Worm (Caenorhabditis elegans) whole organism, L4 larva: ENCODE measurements around the gene F44F4.15.
A peak's percentile ranks its signal among the peaks of the same experiment; 100 is the strongest.
"Not testable (repeated sequence)": the region's sequence is repeated elsewhere in the genome, so short reads cannot be mapped to it uniquely, and the experiment has no call there.

ENCODE experiments used
- D1046.2 ChIP-seq: fragments of 200-800 bp; sonication (Bioruptor generic); IDR thresholded peaks from 2 replicates; pipeline ENCODE4 v1.3.6; 2022; ENCODE audit warnings: missing genetic modification characterization, missing compliant biosample characterization
- F10B5.3 ChIP-seq: sonication (generic microtip); optimal IDR thresholded peaks from 2 replicates; lab custom pipeline; 2016; ENCODE audit warnings: mild to moderate bottlenecking, missing genetic modification characterization, missing compliant biosample characterization
- F37D6.2 ChIP-seq: sonication (generic microtip); optimal IDR thresholded peaks from 2 replicates; lab custom pipeline; 2016; ENCODE audit warnings: mild to moderate bottlenecking, missing genetic modification characterization, missing compliant biosample characterization
- R02D3.7 ChIP-seq: fragments of 150-350 bp; sonication (generic microtip); optimal IDR thresholded peaks from 3 replicates; lab custom pipeline; 2014; ENCODE audit warnings: missing biosample characterization, missing genetic modification characterization
- T20F7.1 ChIP-seq: fragments of 200-800 bp; sonication (Bioruptor generic); optimal IDR thresholded peaks from 2 replicates; lab custom pipeline; 2018; ENCODE audit warnings: mild to moderate bottlenecking, missing genetic modification characterization, missing compliant biosample characterization
- Y75B8A.6 ChIP-seq: fragments of 200-800 bp; sonication (Bioruptor generic); IDR thresholded peaks from 2 replicates; pipeline ENCODE4 v1.3.6; 2022; ENCODE audit warnings: missing genetic modification reagents, missing genetic modification characterization, missing compliant biosample characterization
- ZK337.2 ChIP-seq: fragments of 200-800 bp; sonication (Bioruptor generic); IDR thresholded peaks from 2 replicates; pipeline ENCODE4 v1.3.6; 2022; ENCODE audit warnings: missing genetic modification reagents, missing genetic modification characterization, missing compliant biosample characterization
- aha-1 ChIP-seq: fragments of 150-350 bp; peaks from one replicate; lab custom pipeline; 2014; ENCODE audit warnings: missing biosample characterization, missing genetic modification characterization
- arid-1 ChIP-seq: fragments of 200-800 bp; sonication (Bioruptor generic); conservative IDR thresholded peaks from 2 replicates; pipeline ENCODE4 v1.3.6; 2022; ENCODE audit warnings: missing genetic modification reagents, missing genetic modification characterization, missing compliant biosample characterization
- ceh-20 ChIP-seq: fragments of 200-800 bp; sonication (Bioruptor generic); IDR thresholded peaks from 2 replicates; pipeline ENCODE4 v1.3.6; 2022; ENCODE audit warnings: missing genetic modification reagents, missing genetic modification characterization, missing compliant biosample characterization
- ceh-28 ChIP-seq: fragments of 150-350 bp; optimal IDR thresholded peaks from 2 replicates; lab custom pipeline; 2014; ENCODE audit warnings: missing biosample characterization, missing genetic modification reagents, missing genetic modification characterization
- ceh-62 ChIP-seq: sonication (generic microtip); optimal IDR thresholded peaks from 2 replicates; lab custom pipeline; 2017; ENCODE audit warnings: missing biosample characterization, missing genetic modification characterization
- daf-12 ChIP-seq: fragments of 150-350 bp; optimal IDR thresholded peaks from 2 replicates; lab custom pipeline; 2014; ENCODE audit warnings: missing biosample characterization, missing genetic modification reagents, missing genetic modification characterization
- daf-19 ChIP-seq: fragments of 200-800 bp; sonication (Bioruptor generic); conservative IDR thresholded peaks from 2 replicates; pipeline ENCODE4 v1.3.6; 2022; ENCODE audit warnings: missing genetic modification characterization, missing compliant biosample characterization
- daf-8 ChIP-seq: fragments of 200-800 bp; sonication (Bioruptor generic); IDR thresholded peaks from 2 replicates; pipeline ENCODE4 v1.3.6; 2022; ENCODE audit warnings: missing genetic modification characterization, missing compliant biosample characterization
- egl-43 ChIP-seq: fragments of 200-800 bp; sonication (Bioruptor generic); IDR thresholded peaks from 2 replicates; pipeline ENCODE4 v1.3.6; 2022; ENCODE audit warnings: missing genetic modification reagents, missing genetic modification characterization, missing compliant biosample characterization
- hif-1 ChIP-seq, 2 experiments: sonication (generic microtip); optimal IDR thresholded peaks; 2 replicates each; lab custom pipeline; 2016 to 2017; ENCODE audit warnings: missing compliant biosample characterization in 2 of 2, missing genetic modification characterization in 2 of 2, missing genetic modification reagents in 2 of 2, missing genotype in 2 of 2, mild to moderate bottlenecking in 1 of 2
- hlh-11 ChIP-seq: fragments of 200-800 bp; sonication (Bioruptor generic); optimal IDR thresholded peaks from 2 replicates; lab custom pipeline; 2018; ENCODE audit warnings: mild to moderate bottlenecking, missing genetic modification characterization, missing compliant biosample characterization
- hlh-30 ChIP-seq: sonication (generic microtip); optimal IDR thresholded peaks from 2 replicates; lab custom pipeline; 2017; ENCODE audit warnings: antibody characterized with exemption, mild to moderate bottlenecking, missing genetic modification characterization, missing compliant biosample characterization; ENCODE audit not compliant: insufficient read depth
- lim-7 ChIP-seq: fragments of 200-800 bp; sonication (Bioruptor generic); IDR thresholded peaks from 2 replicates; pipeline ENCODE4 v1.3.6; 2022; ENCODE audit warnings: missing genetic modification characterization, missing compliant biosample characterization
- lin-1 ChIP-seq: fragments of 200-800 bp; sonication (Bioruptor generic); IDR thresholded peaks from 2 replicates; pipeline ENCODE4 v1.3.6; 2022; ENCODE audit warnings: missing genetic modification reagents, missing genetic modification characterization, missing compliant biosample characterization
- lin-15B ChIP-seq: fragments of 150-350 bp; sonication (generic microtip); optimal IDR thresholded peaks from 3 replicates; lab custom pipeline; 2014; ENCODE audit warnings: missing biosample characterization, missing genetic modification characterization
- lin-38 ChIP-seq: fragments of 200-800 bp; sonication (Bioruptor generic); IDR thresholded peaks from 2 replicates; pipeline ENCODE4 v1.3.6; 2022; ENCODE audit warnings: missing genetic modification reagents, missing genetic modification characterization, missing compliant biosample characterization
- lin-39 ChIP-seq: fragments of 150-350 bp; optimal IDR thresholded peaks from 2 replicates; lab custom pipeline; 2014; ENCODE audit warnings: missing biosample characterization, missing genetic modification reagents, missing genetic modification characterization
- lsy-2 ChIP-seq, 2 experiments: fragments of 150-350 bp in 1 of 2; sonication (generic microtip) in 1 of 2; optimal IDR thresholded peaks; 2 replicates each; lab custom pipeline; 2014 to 2017; ENCODE audit warnings: missing biosample characterization in 2 of 2, missing genetic modification characterization in 2 of 2
- mdl-1 ChIP-seq, 2 experiments: fragments of 150-350 bp in 1 of 2; sonication (generic microtip) in 1 of 2; optimal IDR thresholded peaks; 2 replicates each; lab custom pipeline; 2014 to 2017; ENCODE audit warnings: missing biosample characterization in 2 of 2, missing genetic modification characterization in 2 of 2
- mdt-29 ChIP-seq: fragments of 200-800 bp; sonication (Bioruptor generic); IDR thresholded peaks from 2 replicates; pipeline ENCODE4 v1.3.6; 2022; ENCODE audit warnings: missing genetic modification reagents, missing genetic modification characterization, missing compliant biosample characterization
- mxl-3 ChIP-seq: fragments of 200-800 bp; sonication (Bioruptor generic); optimal IDR thresholded peaks from 2 replicates; lab custom pipeline; 2018; ENCODE audit warnings: mild to moderate bottlenecking, missing genetic modification characterization, missing compliant biosample characterization
- nhr-11 ChIP-seq: fragments of 150-350 bp; optimal IDR thresholded peaks from 2 replicates; lab custom pipeline; 2014; ENCODE audit warnings: missing biosample characterization, missing genetic modification characterization
- nhr-237 ChIP-seq: sonication (generic microtip); optimal IDR thresholded peaks from 2 replicates; lab custom pipeline; 2017; ENCODE audit warnings: missing biosample characterization, missing genetic modification characterization
- nhr-6 ChIP-seq: fragments of 150-350 bp; optimal IDR thresholded peaks from 2 replicates; lab custom pipeline; 2014; ENCODE audit warnings: missing biosample characterization, missing genetic modification characterization
- nhr-77 ChIP-seq: fragments of 150-350 bp; optimal IDR thresholded peaks from 2 replicates; lab custom pipeline; 2014; ENCODE audit warnings: missing biosample characterization, missing genetic modification characterization
- pqm-1 ChIP-seq: sonication (generic microtip); optimal IDR thresholded peaks from 2 replicates; lab custom pipeline; 2017; ENCODE audit warnings: missing biosample characterization, missing genetic modification characterization
- snpc-1.2 ChIP-seq: fragments of 200-800 bp; sonication (Bioruptor generic); IDR thresholded peaks from 2 replicates; pipeline ENCODE4 v1.3.6; 2022; ENCODE audit warnings: missing genetic modification reagents, missing genetic modification characterization, missing compliant biosample characterization
- tag-97 ChIP-seq: fragments of 200-800 bp; sonication (Bioruptor generic); IDR thresholded peaks from 2 replicates; pipeline ENCODE4 v1.3.6; 2022; ENCODE audit warnings: missing genetic modification characterization, missing compliant biosample characterization
- unc-62 ChIP-seq, 3 experiments: fragments of 150-350 bp in 1 of 3; sonication (generic microtip); optimal IDR thresholded peaks in 2 of 3; peaks in 1 of 3; 1 replicate in 1 of 3; 2 replicates in 2 of 3; lab custom pipeline; 2014 to 2017; ENCODE audit warnings: missing biosample characterization in 3 of 3, missing genetic modification characterization in 3 of 3, missing genetic modification reagents in 3 of 3, missing genotype in 1 of 3
- zip-2 ChIP-seq: fragments of 150-350 bp; optimal IDR thresholded peaks from 2 replicates; lab custom pipeline; 2014; ENCODE audit warnings: missing biosample characterization, missing genetic modification characterization
- ztf-11 ChIP-seq: fragments of 150-350 bp; optimal IDR thresholded peaks from 2 replicates; lab custom pipeline; 2014; ENCODE audit warnings: missing biosample characterization, missing genetic modification characterization
- ztf-7 ChIP-seq: fragments of 150-350 bp; optimal IDR thresholded peaks from 2 replicates; lab custom pipeline; 2014; ENCODE audit warnings: missing biosample characterization, missing genetic modification characterization

The F44F4.15 gene

ce11 chrII:10902104-10902503 is 12.4 kb upstream of the F44F4.15 start, which contains the start of gene gly-1:
Gene gly-1 (minus strand): TSS chrII:10902204.
- TF ChIP-seq nhr-237 (tag; lab: Kevin White, UChicago) (no peak), nhr-6 (no peak), ceh-62 (no peak), lin-15B (tag; lab: Kevin White, UChicago) (no peak), ztf-7 (tag; lab: Kevin White, UChicago) (no peak), lin-1 (GFP tag; lab: Robert Waterston, UW) (no peak), zip-2 (no peak), R02D3.7 (tag; lab: Kevin White, UChicago) (no peak), Y75B8A.6 (GFP tag; lab: Robert Waterston, UW) (no peak), lim-7 (GFP tag; lab: Robert Waterston, UW) (no peak), aha-1 (no peak)

- TF ChIP-seq F10B5.3; hif-1 (tag; optimal IDR thresholded peaks at IDR 0.05; lab: Kevin White, UChicago); nhr-237 (tag; lab: Kevin White, UChicago): not testable (repeated sequence)
Measured at ce11 chrII:10904379-10904778, 10.1 kb upstream of the F44F4.15 start, which contains the start of gene sra-12. Gene sra-12 (minus strand): TSS chrII:10904479.

ce11 chrII:10910219-10910618 is 4.2 kb upstream of the F44F4.15 start, which contains the start of gene sra-11:
Gene sra-11 (minus strand): TSS chrII:10910319.
- no peak for TF ChIP-seq lsy-2 (tag; optimal IDR thresholded peaks at IDR 0.05; lab: Kevin White, UChicago)
- no peak for TF ChIP-seq lin-39 (tag; lab: Kevin White, UChicago)
- TF ChIP-seq, all 104 proteins: peak for 0

ce11 chrII:10912995-10913394 is 1.5 kb upstream of the F44F4.15 start:
- no peak for TF ChIP-seq lin-38 (GFP tag; lab: Robert Waterston, UW)
- no peak for TF ChIP-seq D1046.2
- no peak for TF ChIP-seq egl-43 (GFP tag; lab: Robert Waterston, UW)
- TF ChIP-seq nhr-77 (tag; lab: Kevin White, UChicago), result no peak
- peak in 1 of 2 experiments; percentile 96 for TF ChIP-seq unc-62 (GFP tag; optimal IDR thresholded peaks at IDR 0.05 in 1 of 2; lab: Kevin White, UChicago)
- TF ChIP-seq unc-62 (tag; optimal IDR thresholded peaks at IDR 0.05; lab: Kevin White, UChicago), result no peak
- TF ChIP-seq mdl-1 (tag; optimal IDR thresholded peaks at IDR 0.05; lab: Kevin White, UChicago), result no peak
- TF ChIP-seq hlh-30 (tag; lab: Kevin White, UChicago), result no peak
- TF ChIP-seq, all 104 proteins: peak for 1

- TF ChIP-seq nhr-11 (tag; lab: Kevin White, UChicago) (no peak), daf-8 (GFP tag; lab: Robert Waterston, UW) (no peak), snpc-1.2 (GFP tag; lab: Robert Waterston, UW) (no peak), F37D6.2 (no peak), tag-97 (GFP tag; lab: Robert Waterston, UW) (no peak), hlh-30 (tag; lab: Kevin White, UChicago) (no peak)
Measured at ce11 chrII:10915732-10916131, 1.3 kb downstream of the F44F4.15 start, which contains the start of gene F44F4.9. Gene F44F4.9 (minus strand): TSS chrII:10915832.

ce11 chrII:10917174-10917573 is 2.7 kb downstream of the F44F4.15 start, which contains the start of gene F44F4.10:
Gene F44F4.10 (minus strand): TSS chrII:10917274.
- TF ChIP-seq ceh-62, result no peak
- peak in 1 of 2 experiments; percentile 48 for TF ChIP-seq unc-62 (GFP tag; optimal IDR thresholded peaks at IDR 0.05 in 1 of 2; lab: Kevin White, UChicago)
- no peak for TF ChIP-seq unc-62 (tag; optimal IDR thresholded peaks at IDR 0.05; lab: Kevin White, UChicago)

- TF ChIP-seq arid-1 (GFP tag; lab: Robert Waterston, UW) (no peak), ceh-28 (tag; lab: Kevin White, UChicago) (no peak), T20F7.1 (GFP tag; lab: Kevin White, UChicago) (no peak), R02D3.7 (tag; lab: Kevin White, UChicago) (no peak), mxl-3 (no peak), ztf-11 (tag; lab: Kevin White, UChicago) (no peak), ceh-20 (no peak), daf-19 (GFP tag; lab: Robert Waterston, UW) (no peak), daf-12 (tag; lab: Kevin White, UChicago) (no peak), pqm-1 (tag; lab: Kevin White, UChicago) (peak; percentile 79), mdt-29 (GFP tag; lab: Robert Waterston, UW) (no peak), ceh-62 (no peak), ZK337.2 (GFP tag; lab: Robert Waterston, UW) (no peak), hlh-11 (tag; lab: Kevin White, UChicago) (peak; percentile 30), egl-43 (GFP tag; lab: Robert Waterston, UW) (no peak)
Measured at ce11 chrII:10918293-10918756, 3.9 kb downstream of the F44F4.15 start, which contains the start of gene tba-4. Gene tba-4 (plus strand): TSS chrII:10918706.
